Worm (Caenorhabditis elegans): Measurements from ENCODE around the gene cor-1.

cor-1 gene

DNA sequence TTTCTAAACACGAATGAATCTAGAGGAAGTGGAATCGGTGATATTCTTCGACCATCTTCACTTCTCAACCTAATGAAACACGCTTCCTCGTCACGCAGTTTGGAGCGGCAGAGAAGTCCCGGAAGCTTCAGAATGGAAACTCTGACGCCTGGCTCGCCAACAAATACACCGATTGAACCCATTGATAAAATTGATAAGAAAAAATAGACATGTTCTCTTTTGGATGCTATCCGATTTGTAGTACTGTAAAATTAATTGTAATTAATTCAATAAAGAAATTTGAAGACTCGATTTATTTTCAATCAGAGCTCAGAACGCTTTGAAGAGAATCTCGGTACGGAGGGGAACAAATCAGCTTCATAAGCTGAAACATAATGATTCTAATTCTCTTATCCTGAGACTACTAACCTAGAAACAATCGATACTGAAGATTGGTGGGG is 34.4 kb upstream of the cor-1 start:
- TF ChIP-seq ceh-82 (tag; optimal IDR thresholded peaks at IDR 0.05) (peak; percentile 46), egl-5 (tag; optimal IDR thresholded peaks at IDR 0.05) (no peak), pha-4 (tag; optimal IDR thresholded peaks at IDR 0.05) (peak; percentile 35), eor-1 (tag; optimal IDR thresholded peaks at IDR 0.05) (no peak), aly-2 (tag; optimal IDR thresholded peaks at IDR 0.05) (peak; percentile 77), tbx-2 (tag; optimal IDR thresholded peaks at IDR 0.05) (peak; percentile 13), lin-39 (tag; optimal IDR thresholded peaks at IDR 0.05) (no peak), fos-1 (tag; optimal IDR thresholded peaks at IDR 0.05) (peak; percentile 38), nhr-43 (tag; optimal IDR thresholded peaks at IDR 0.05; ENCODE audit: poor library complexity, severe bottlenecking) (peak; percentile 75), fkh-10 (GFP tag; optimal IDR thresholded peaks at IDR 0.05) (no peak), elt-3 (tag; optimal IDR thresholded peaks at IDR 0.05) (no peak), lsy-12 (tag; optimal IDR thresholded peaks at IDR 0.05) (peak; percentile 78), ceh-28 (tag; optimal IDR thresholded peaks at IDR 0.05) (no peak), ztf-11 (tag; optimal IDR thresholded peaks at IDR 0.05) (no peak), elt-1 (tag; optimal IDR thresholded peaks at IDR 0.05) (no peak), nfya-1 (tag; optimal IDR thresholded peaks at IDR 0.05; ENCODE audit: insufficient read depth) (no peak), nhr-28 (tag; optimal IDR thresholded peaks at IDR 0.05) (no peak), hmg-11 (tag; optimal IDR thresholded peaks at IDR 0.05) (no peak), jun-1 (tag; optimal IDR thresholded peaks at IDR 0.05) (peak; percentile 79), mdl-1 (tag; optimal IDR thresholded peaks at IDR 0.05) (no peak), daf-12 (tag; optimal IDR thresholded peaks at IDR 0.05) (no peak), nhr-76 (tag; optimal IDR thresholded peaks at IDR 0.05) (no peak), mml-1 (tag; optimal IDR thresholded peaks at IDR 0.05) (no peak), unc-39 (tag; optimal IDR thresholded peaks at IDR 0.05) (no peak), nhr-237 (tag; optimal IDR thresholded peaks at IDR 0.05) (no peak), nhr-23 (tag; optimal IDR thresholded peaks at IDR 0.05) (peak; percentile 15), egl-27 (tag; optimal IDR thresholded peaks at IDR 0.05) (no peak), unc-62 (GFP tag; optimal IDR thresholded peaks at IDR 0.05) (no peak), ceh-9 (tag; optimal IDR thresholded peaks at IDR 0.05) (no peak), ztf-4 (tag; optimal IDR thresholded peaks at IDR 0.05) (no peak), fkh-2 (tag; optimal IDR thresholded peaks at IDR 0.05) (no peak), nhr-77 (tag; optimal IDR thresholded peaks at IDR 0.05) (no peak), nhr-67 (tag; optimal IDR thresholded peaks at IDR 0.05) (no peak), elt-2 (tag; optimal IDR thresholded peaks at IDR 0.05) (peak; percentile 74), ceh-16 (tag; optimal IDR thresholded peaks at IDR 0.05) (no peak), ama-1 (optimal IDR thresholded peaks at IDR 0.05) (peak; percentile 97), pqm-1 (tag; optimal IDR thresholded peaks at IDR 0.05) (no peak), sea-2 (GFP tag; optimal IDR thresholded peaks at IDR 0.05) (no peak), skn-1 (tag; optimal IDR thresholded peaks at IDR 0.05) (no peak), nhr-12 (tag; optimal IDR thresholded peaks at IDR 0.05) (no peak), ZK546.5 (tag; optimal IDR thresholded peaks at IDR 0.05) (no peak), nhr-11 (tag; optimal IDR thresholded peaks at IDR 0.05) (no peak)

ce11 chrIII:10215882-10216281 is 33.0 kb upstream of the cor-1 start:
- TF ChIP-seq nhr-43 (tag; optimal IDR thresholded peaks at IDR 0.05; ENCODE audit: poor library complexity, severe bottlenecking) = peak; percentile 33
- TF ChIP-seq lsy-12 (tag; optimal IDR thresholded peaks at IDR 0.05) = no peak
- peak; percentile 76 for TF ChIP-seq ama-1 (optimal IDR thresholded peaks at IDR 0.05)
- TF ChIP-seq nhr-23 (tag; optimal IDR thresholded peaks at IDR 0.05) = no peak
- no peak for TF ChIP-seq skn-1 (tag; optimal IDR thresholded peaks at IDR 0.05)

Measured in whole organism, L3 larva.